Worm (Caenorhabditis elegans): ENCODE measurements around the gene C18E9.9.

DNA sequence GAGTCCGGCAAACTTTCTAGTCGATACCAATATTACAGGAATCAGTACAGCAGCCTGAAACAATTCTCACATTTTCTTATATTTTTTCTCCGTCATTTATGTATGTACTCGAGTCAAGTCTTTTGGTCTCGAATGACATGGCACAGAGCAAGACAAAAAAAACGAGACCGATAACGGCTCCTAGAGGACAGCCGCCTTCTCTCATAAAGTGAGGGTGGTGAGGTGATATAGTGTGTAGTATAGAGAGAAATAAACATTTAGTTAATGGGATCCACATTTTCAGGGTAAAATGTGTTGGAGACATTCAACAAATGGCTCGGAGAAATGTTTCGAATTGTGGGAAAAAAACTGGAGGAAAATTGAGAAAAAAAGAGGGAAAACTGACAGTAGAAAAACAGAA is 27.1 kb downstream of the C18E9.9 start:
- TF ChIP-seq ztf-29 (GFP tag; IDR thresholded peaks at IDR 0.05) = no peak
- TF ChIP-seq ztf-23 (GFP tag; IDR thresholded peaks at IDR 0.05) = no peak
